Fruit fly (Drosophila melanogaster): ENCODE data around the gene mRpS6.
A peak's percentile ranks its signal among the peaks of the same experiment; 100 is the strongest.

Gene mRpS6

dm6 chr3L:4353657-4354075 lies 10.7 kb upstream of the mRpS6 start (continued):
- peak; percentile 29 for TF ChIP-seq cwo (GFP tag; optimal IDR thresholded peaks at IDR 0.05)
- TF ChIP-seq Oli (tag; optimal IDR thresholded peaks at IDR 0.05): peak; percentile 36
- TF ChIP-seq cad (GFP tag; optimal IDR thresholded peaks at IDR 0.05): no peak
- TF ChIP-seq CG14014 (GFP tag; IDR thresholded peaks at IDR 0.05): peak; percentile 36; the same call in 1 of the 2 replicates
- peak; percentile 61; the same call in 1 of the 3 replicates for TF ChIP-seq CG11456 (GFP tag; IDR thresholded peaks at IDR 0.05)
- peak; percentile 8 for TF ChIP-seq tup (GFP tag; optimal IDR thresholded peaks at IDR 0.05)
- peak; percentile 33 for TF ChIP-seq PHDP (tag; optimal IDR thresholded peaks at IDR 0.05)
- TF ChIP-seq CG16779 (GFP tag; IDR thresholded peaks at IDR 0.05): 0 out of 2 replicates have a peak, but pooled peaks have one; percentile 39
- TF ChIP-seq Mrtf (GFP tag; IDR thresholded peaks at IDR 0.05): 0 out of 3 replicates have a peak, but pooled peaks have one; percentile 20
- peak; percentile 21 for TF ChIP-seq Atf3 (GFP tag; optimal IDR thresholded peaks at IDR 0.05)
- peak in 1 of 2 experiments; percentile 19 for TF ChIP-seq chif (GFP tag; optimal IDR thresholded peaks at IDR 0.05)
- TF ChIP-seq CG7928 (GFP tag; optimal IDR thresholded peaks at IDR 0.05): no peak
- peak; percentile 45 for TF ChIP-seq Hey (tag; optimal IDR thresholded peaks at IDR 0.05)
- TF ChIP-seq CG2129 (GFP tag; IDR thresholded peaks at IDR 0.05; ENCODE audit: partially characterized antibody): no peak
- TF ChIP-seq Optix (GFP tag; IDR thresholded peaks at IDR 0.05): peak; percentile 43; the same call in 1 of the 3 replicates
- TF ChIP-seq CG18262 (tag; optimal IDR thresholded peaks at IDR 0.05): peak; percentile 30
- TF ChIP-seq shn (GFP tag; optimal IDR thresholded peaks at IDR 0.05): peak; percentile 38
- TF ChIP-seq CG32532 (GFP tag; IDR thresholded peaks at IDR 0.05): peak; percentile 61
- peak; percentile 53 for TF ChIP-seq CG31441 (GFP tag; IDR thresholded peaks at IDR 0.05)
- no peak for TF ChIP-seq CG43689 (GFP tag; IDR thresholded peaks at IDR 0.05)
- peak; percentile 41 for TF ChIP-seq Fer1 (GFP tag; optimal IDR thresholded peaks at IDR 0.05)
- peak; percentile 22 for TF ChIP-seq CG1792 (GFP tag; optimal IDR thresholded peaks at IDR 0.05)
- no peak for TF ChIP-seq cg (GFP tag; optimal IDR thresholded peaks at IDR 0.05)
- no peak for TF ChIP-seq en (GFP tag; optimal IDR thresholded peaks at IDR 0.05)
- 0 out of 2 replicates have a peak, but pooled peaks have one; percentile 23 for TF ChIP-seq toy (GFP tag; IDR thresholded peaks at IDR 0.05)
- peak; percentile 48 for TF ChIP-seq grau (tag; optimal IDR thresholded peaks at IDR 0.05)
- TF ChIP-seq CG9876 (GFP tag; optimal IDR thresholded peaks at IDR 0.05): no peak
- TF ChIP-seq B-H2 (GFP tag; optimal IDR thresholded peaks at IDR 0.05): no peak
- no peak for TF ChIP-seq CG6689 (GFP tag; IDR thresholded peaks at IDR 0.05)
- TF ChIP-seq D19B (GFP tag; optimal IDR thresholded peaks at IDR 0.05): peak; percentile 23
- peak; percentile 53 for TF ChIP-seq jumu (GFP tag; optimal IDR thresholded peaks at IDR 0.05)
- TF ChIP-seq lilli (GFP tag; optimal IDR thresholded peaks at IDR 0.05): peak; percentile 39
- peak in 1 of 3 experiments; percentile 0 for TF ChIP-seq lola (GFP tag; optimal IDR thresholded peaks at IDR 0.05)
- TF ChIP-seq sr (GFP tag; IDR thresholded peaks at IDR 0.05): no peak
- peak; percentile 25 for TF ChIP-seq CG18619 (GFP tag; optimal IDR thresholded peaks at IDR 0.05)
- TF ChIP-seq D (optimal IDR thresholded peaks at IDR 0.05): no peak
- TF ChIP-seq D (GFP tag; optimal IDR thresholded peaks at IDR 0.05): peak; percentile 42
- TF ChIP-seq CG31388 (GFP tag; optimal IDR thresholded peaks at IDR 0.05): no peak
- TF ChIP-seq CG10209 (GFP tag; optimal IDR thresholded peaks at IDR 0.05): peak; percentile 27
- TF ChIP-seq odd (GFP tag; optimal IDR thresholded peaks at IDR 0.05): peak; percentile 2
- TF ChIP-seq D19A (tag; optimal IDR thresholded peaks at IDR 0.05): peak; percentile 25
- TF ChIP-seq sob (GFP tag; IDR thresholded peaks at IDR 0.05): peak; percentile 52
- TF ChIP-seq Hmr (GFP tag; optimal IDR thresholded peaks at IDR 0.05): peak; percentile 71
- TF ChIP-seq CG13424 (tag; optimal IDR thresholded peaks at IDR 0.05): peak; percentile 31
- TF ChIP-seq Ets65A (GFP tag): peak; percentile 89
- peak; percentile 44 for TF ChIP-seq CG7786 (GFP tag; optimal IDR thresholded peaks at IDR 0.05)
- peak; percentile 29 for TF ChIP-seq ind (GFP tag; optimal IDR thresholded peaks at IDR 0.05)
- TF ChIP-seq gro (GFP tag; optimal IDR thresholded peaks at IDR 0.05): peak; percentile 6
- no peak for TF ChIP-seq CG7372 (GFP tag; IDR thresholded peaks at IDR 0.05)
- no peak for TF ChIP-seq nau (GFP tag; optimal IDR thresholded peaks at IDR 0.05)
- TF ChIP-seq Vsx1 (GFP tag; optimal IDR thresholded peaks at IDR 0.05): peak; percentile 12
